Fruit fly (Drosophila melanogaster): ENCODE data around the gene CG46339.

The CG46339 gene

dm6 chr3R:26882230-26883014, 33.1 kb upstream of the CG46339 start:
- TF ChIP-seq esn (GFP tag; optimal IDR thresholded peaks at IDR 0.05) (peak; percentile 44), pdm3 (GFP tag; optimal IDR thresholded peaks at IDR 0.05) (no peak), CG32006 (GFP tag; optimal IDR thresholded peaks at IDR 0.05) (peak; percentile 8), Met (GFP tag; optimal IDR thresholded peaks at IDR 0.05) (peak; percentile 44), Eip78C (GFP tag) (peak; percentile 84), salr (GFP tag; optimal IDR thresholded peaks at IDR 0.05) (no peak), Hr39 (GFP tag; optimal IDR thresholded peaks at IDR 0.05) (peak; percentile 21), OdsH (GFP tag; optimal IDR thresholded peaks at IDR 0.05) (peak; percentile 7), CG3919 (GFP tag; optimal IDR thresholded peaks at IDR 0.05) (peak; percentile 22), fkh (GFP tag; optimal IDR thresholded peaks at IDR 0.05) (no peak), Smox (GFP tag; optimal IDR thresholded peaks at IDR 0.05) (peak; percentile 21), topi (GFP tag; optimal IDR thresholded peaks at IDR 0.05) (peak; percentile 39), svp (GFP tag) (peak; percentile 76), CG3032 (tag; optimal IDR thresholded peaks at IDR 0.05) (no peak), Sox102F (GFP tag; optimal IDR thresholded peaks at IDR 0.05) (peak; percentile 44), CG31627 (GFP tag; optimal IDR thresholded peaks at IDR 0.05) (peak; percentile 0)

- TF ChIP-seq salr (GFP tag; optimal IDR thresholded peaks at IDR 0.05) (no peak), spab (GFP tag; optimal IDR thresholded peaks at IDR 0.05) (no peak), CG7368 (GFP tag; optimal IDR thresholded peaks at IDR 0.05) (no peak)
These were observed 32.6 kb upstream of the CG46339 start for dm6 chr3R:26883015-26883292.

- TF ChIP-seq Blimp-1 (GFP tag; optimal IDR thresholded peaks at IDR 0.05) (peak; percentile 72), achi (GFP tag; optimal IDR thresholded peaks at IDR 0.05) (no peak)
These were observed 30.4 kb upstream of the CG46339 start for dm6 chr3R:26885192-26885591.

- TF ChIP-seq Hr4 (GFP tag; optimal IDR thresholded peaks at IDR 0.05) (peak; percentile 30), Ets96B (tag; optimal IDR thresholded peaks at IDR 0.05) (peak; percentile 87), CG6808 (GFP tag; optimal IDR thresholded peaks at IDR 0.05) (peak; percentile 88), CG9139 (GFP tag; optimal IDR thresholded peaks at IDR 0.05) (peak; percentile 68), Hr38 (GFP tag; optimal IDR thresholded peaks at IDR 0.05) (no peak), CG15336 (GFP tag; IDR thresholded peaks at IDR 0.05) (peak; percentile 87), Eip75B (GFP tag; optimal IDR thresholded peaks at IDR 0.05) (peak; percentile 38), fd85E (GFP tag; optimal IDR thresholded peaks at IDR 0.05) (no peak), CG8119 (GFP tag; IDR thresholded peaks at IDR 0.05) (peak; percentile 88), pdm3 (GFP tag; optimal IDR thresholded peaks at IDR 0.05) (peak; percentile 56), CG8632 (GFP tag; optimal IDR thresholded peaks at IDR 0.05) (peak; percentile 59), vri (GFP tag; optimal IDR thresholded peaks at IDR 0.05) (peak; percentile 47), fd59A (GFP tag; optimal IDR thresholded peaks at IDR 0.05) (peak; percentile 66), esn (GFP tag; optimal IDR thresholded peaks at IDR 0.05) (peak; percentile 63), ss (GFP tag; optimal IDR thresholded peaks at IDR 0.05) (peak; percentile 71 to 76), acj6 (GFP tag; optimal IDR thresholded peaks at IDR 0.05) (peak; percentile 78), fkh (GFP tag; optimal IDR thresholded peaks at IDR 0.05) (peak; percentile 71), Gug (GFP tag; IDR thresholded peaks at IDR 0.05) (peak; percentile 67), CG3032 (tag; optimal IDR thresholded peaks at IDR 0.05) (peak; percentile 76), CG31627 (GFP tag; optimal IDR thresholded peaks at IDR 0.05) (peak; percentile 50), CG4318 (GFP tag; optimal IDR thresholded peaks at IDR 0.05) (peak; percentile 53), spab (GFP tag; optimal IDR thresholded peaks at IDR 0.05) (peak; percentile 83), Smox (GFP tag; optimal IDR thresholded peaks at IDR 0.05) (peak; percentile 46), CG11902 (GFP tag; optimal IDR thresholded peaks at IDR 0.05) (peak; percentile 13), OdsH (GFP tag; optimal IDR thresholded peaks at IDR 0.05) (peak; percentile 74), CG11762 (GFP tag; optimal IDR thresholded peaks at IDR 0.05; ENCODE audit: insufficient read depth) (peak; percentile 50), achi (GFP tag; optimal IDR thresholded peaks at IDR 0.05) (peak; percentile 79), Blimp-1 (GFP tag; optimal IDR thresholded peaks at IDR 0.05) (no peak), cyc (GFP tag; optimal IDR thresholded peaks at IDR 0.05) (peak; percentile 5), CG7368 (GFP tag; optimal IDR thresholded peaks at IDR 0.05) (peak; percentile 44), svp (GFP tag) (peak; percentile 52), Ets21C (GFP tag; optimal IDR thresholded peaks at IDR 0.05) (no peak), Hr39 (GFP tag; optimal IDR thresholded peaks at IDR 0.05) (peak; percentile 23), CG10669 (GFP tag; optimal IDR thresholded peaks at IDR 0.05) (peak; percentile 75), CG1621 (tag; optimal IDR thresholded peaks at IDR 0.05) (peak; percentile 67), CG16779 (tag; optimal IDR thresholded peaks at IDR 0.05) (peak; percentile 65)
These were observed 29.3 kb upstream of the CG46339 start for dm6 chr3R:26886283-26886689.
